Worm (Caenorhabditis elegans) whole organism, L3 larva: ENCODE data around the gene Y76B12C.3.

Source experiments
- R02D3.7 ChIP-seq: fragments of 150-350 bp; optimal IDR thresholded peaks from 2 replicates; lab custom pipeline; 2014; ENCODE audit warnings: missing biosample characterization, missing genetic modification characterization
- aly-2 ChIP-seq: fragments of 150-350 bp; optimal IDR thresholded peaks from 2 replicates; lab custom pipeline; 2014; ENCODE audit warnings: missing biosample characterization, missing genetic modification characterization
- daf-12 ChIP-seq: fragments of 150-350 bp; optimal IDR thresholded peaks from 2 replicates; lab custom pipeline; 2014; ENCODE audit warnings: missing biosample characterization, missing genetic modification reagents, missing genetic modification characterization
- elt-3 ChIP-seq, 3 experiments: fragments of 150-350 bp in 1 of 3; sonication (generic microtip) in 2 of 3; optimal IDR thresholded peaks; 2 replicates in 2 of 3; 4 replicates in 1 of 3; lab custom pipeline; 2014 to 2017; ENCODE audit warnings: missing biosample characterization in 3 of 3, missing genetic modification characterization in 3 of 3
- fkh-10 ChIP-seq: sonication (generic microtip); optimal IDR thresholded peaks from 2 replicates; lab custom pipeline; 2017; ENCODE audit warnings: missing biosample characterization, missing genetic modification reagents, missing genetic modification characterization
- jun-1 ChIP-seq: fragments of 150-350 bp; optimal IDR thresholded peaks from 2 replicates; lab custom pipeline; 2014; ENCODE audit warnings: missing biosample characterization, missing genetic modification reagents, missing genetic modification characterization
- nfya-1 ChIP-seq: sonication (generic microtip); optimal IDR thresholded peaks from 2 replicates; lab custom pipeline; 2017; ENCODE audit warnings: missing genetic modification characterization, mild to moderate bottlenecking, missing compliant biosample characterization, antibody characterized with exemption, moderate library complexity; ENCODE audit not compliant: insufficient read depth
- nhr-11 ChIP-seq: fragments of 150-350 bp; optimal IDR thresholded peaks from 2 replicates; lab custom pipeline; 2014; ENCODE audit warnings: missing biosample characterization, missing genetic modification characterization
- nhr-25 ChIP-seq: sonication (generic microtip); optimal IDR thresholded peaks from 2 replicates; lab custom pipeline; 2017; ENCODE audit warnings: missing biosample characterization, missing genetic modification characterization
- nhr-28 ChIP-seq: fragments of 150-350 bp; optimal IDR thresholded peaks from 2 replicates; lab custom pipeline; 2014; ENCODE audit warnings: missing biosample characterization, missing genetic modification characterization
- pha-4 ChIP-seq: fragments of 150-350 bp; optimal IDR thresholded peaks from 2 replicates; lab custom pipeline; 2014; ENCODE audit warnings: missing biosample characterization, missing genetic modification reagents, missing genetic modification characterization
- skn-1 ChIP-seq: fragments of 150-350 bp; optimal IDR thresholded peaks from 2 replicates; lab custom pipeline; 2014; ENCODE audit warnings: missing biosample characterization, missing genetic modification characterization
- unc-62 ChIP-seq: fragments of 150-350 bp; sonication (generic microtip); optimal IDR thresholded peaks from 4 replicates; lab custom pipeline; 2014; ENCODE audit warnings: missing biosample characterization, missing genetic modification reagents, missing genetic modification characterization

DNA sequence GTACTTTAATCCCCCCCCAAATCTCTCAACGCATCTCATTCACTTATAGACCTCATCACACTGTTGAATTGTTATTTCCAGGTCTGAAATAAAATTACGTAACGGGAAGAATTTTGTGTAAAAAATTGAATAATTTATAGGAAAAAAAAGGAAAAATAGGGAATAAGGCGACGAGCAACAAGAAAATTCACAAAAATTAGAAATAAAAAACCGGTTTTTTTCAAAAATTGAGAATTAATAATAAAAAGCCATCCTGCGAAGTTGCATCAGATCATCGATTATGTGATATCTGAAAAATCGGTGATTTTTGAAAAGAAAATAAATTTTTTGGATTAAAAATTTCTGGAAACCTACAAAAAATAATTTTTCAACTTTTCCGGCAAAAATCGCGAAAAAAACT lies 35.4 kb downstream of the Y76B12C.3 start:
- TF ChIP-seq nhr-25 (tag; lab: Kevin White, UChicago) (no peak), fkh-10 (no peak), nhr-28 (no peak), daf-12 (tag; lab: Kevin White, UChicago) (no peak), pha-4 (no peak), skn-1 (tag; lab: Kevin White, UChicago) (no peak), unc-62 (GFP tag; lab: Kevin White, UChicago) (no peak), nfya-1 (tag; lab: Kevin White, UChicago) (no peak), aly-2 (no peak), nhr-11 (no peak), elt-3 (tag; optimal IDR thresholded peaks at IDR 0.05; lab: Kevin White, UChicago) (no peak), R02D3.7 (tag; lab: Kevin White, UChicago) (no peak), jun-1 (tag; lab: Kevin White, UChicago) (no peak)
